Fruit fly (Drosophila melanogaster) whole organism, embryonic: ENCODE measurements around the gene Vps29.
A peak's percentile ranks its signal among the peaks of the same experiment; 100 is the strongest.

Source experiments
- Blimp-1 ChIP-seq: fragments of 200-800 bp; sonication (Bioruptor generic); optimal IDR thresholded peaks from 3 replicates; lab custom pipeline; 2018; ENCODE audit warnings: missing biosample characterization, missing genetic modification characterization, mild to moderate bottlenecking, moderate library complexity, missing genetic modification reagents
- CG10147 ChIP-seq: fragments of 200-800 bp; sonication (Bioruptor generic); optimal IDR thresholded peaks from 2 replicates; lab custom pipeline; 2019; ENCODE audit warnings: missing biosample characterization, mild to moderate bottlenecking, missing genetic modification characterization, moderate library complexity
- CG12104 ChIP-seq: fragments of 200-800 bp; sonication (Bioruptor generic); optimal IDR thresholded peaks from 3 replicates; lab custom pipeline; 2016; ENCODE audit warnings: missing biosample characterization, missing genetic modification characterization
- CG12744 ChIP-seq: fragments of 200-800 bp; sonication (Bioruptor generic); optimal IDR thresholded peaks from 2 replicates; lab custom pipeline; 2016; ENCODE audit warnings: missing biosample characterization, missing genetic modification characterization
- CG14014 ChIP-seq: fragments of 200-800 bp; sonication (Bioruptor generic); IDR thresholded peaks from 2 replicates; pipeline ENCODE4 v1.3.6; 2022; ENCODE audit warnings: missing biosample characterization, missing genetic modification characterization
- CG15073 ChIP-seq: fragments of 200-800 bp; sonication (Bioruptor generic); optimal IDR thresholded peaks from 2 replicates; lab custom pipeline; 2016; ENCODE audit warnings: missing biosample characterization, missing genetic modification characterization
- CG15479 ChIP-seq: fragments of 200-800 bp; sonication (Bioruptor generic); optimal IDR thresholded peaks from 3 replicates; lab custom pipeline; 2019; ENCODE audit warnings: missing biosample characterization, mild to moderate bottlenecking, missing genetic modification characterization, moderate library complexity
- CG1603 ChIP-seq: fragments of 200-800 bp; sonication (Bioruptor generic); optimal IDR thresholded peaks from 2 replicates; lab custom pipeline; 2019; ENCODE audit warnings: missing biosample characterization, mild to moderate bottlenecking, missing genetic modification characterization, moderate library complexity
- CG17912 ChIP-seq: fragments of 200-800 bp; sonication (Bioruptor generic); optimal IDR thresholded peaks from 2 replicates; lab custom pipeline; 2018; ENCODE audit warnings: missing biosample characterization, mild to moderate bottlenecking, missing genetic modification characterization
- CG1792 ChIP-seq: fragments of 200-800 bp; sonication (Bioruptor generic); optimal IDR thresholded peaks from 2 replicates; lab custom pipeline; 2016; ENCODE audit warnings: missing biosample characterization, missing genetic modification characterization
- CG2116 ChIP-seq: fragments of 200-800 bp; sonication (Bioruptor generic); optimal IDR thresholded peaks from 3 replicates; lab custom pipeline; 2018; ENCODE audit warnings: missing biosample characterization, mild to moderate bottlenecking, missing genetic modification characterization
- CG31224 ChIP-seq: fragments of 200-800 bp; sonication (Bioruptor generic); IDR thresholded peaks from 2 replicates; pipeline ENCODE4 v1.3.6; 2022; ENCODE audit warnings: missing biosample characterization, missing genetic modification characterization
- CG32767 ChIP-seq: fragments of 200-800 bp; sonication (Bioruptor generic); IDR thresholded peaks from 2 replicates; pipeline ENCODE4 v1.3.6; 2022; ENCODE audit warnings: missing biosample characterization, missing genetic modification characterization
- CG33557 ChIP-seq: fragments of 200-800 bp; sonication (Bioruptor generic); optimal IDR thresholded peaks from 2 replicates; lab custom pipeline; 2019; ENCODE audit warnings: missing biosample characterization, mild to moderate bottlenecking, missing genetic modification characterization, moderate library complexity
- CG34422 ChIP-seq: fragments of 200-800 bp; sonication (Bioruptor generic); IDR thresholded peaks from 3 replicates; pipeline ENCODE4 v1.3.6; 2022; ENCODE audit warnings: missing biosample characterization, missing genetic modification characterization
- CG5180 ChIP-seq: fragments of 200-800 bp; sonication (Bioruptor generic); optimal IDR thresholded peaks from 3 replicates; lab custom pipeline; 2017; ENCODE audit warnings: missing biosample characterization, missing genetic modification characterization, mild to moderate bottlenecking, moderate library complexity, missing genetic modification reagents
- CG6272 ChIP-seq: fragments of 200-800 bp; sonication (Bioruptor generic); IDR thresholded peaks from 2 replicates; pipeline ENCODE4 v1.3.6; 2022; ENCODE audit warnings: missing biosample characterization, missing genetic modification characterization
- CG6654 ChIP-seq: fragments of 200-800 bp; sonication (Bioruptor generic); optimal IDR thresholded peaks from 2 replicates; lab custom pipeline; 2017; ENCODE audit warnings: missing biosample characterization, mild to moderate bottlenecking, missing genetic modification characterization
- CG6683 ChIP-seq: fragments of 200-800 bp; sonication (Bioruptor generic); optimal IDR thresholded peaks from 2 replicates; lab custom pipeline; 2017; ENCODE audit warnings: missing biosample characterization, mild to moderate bottlenecking, missing genetic modification characterization, missing genetic modification reagents
- CG7271 ChIP-seq: fragments of 200-800 bp; sonication (Bioruptor generic); optimal IDR thresholded peaks from 2 replicates; lab custom pipeline; 2018; ENCODE audit warnings: missing biosample characterization, mild to moderate bottlenecking, missing genetic modification characterization, moderate library complexity
- CG7928 ChIP-seq: fragments of 200-800 bp; sonication (Bioruptor generic); optimal IDR thresholded peaks from 2 replicates; lab custom pipeline; 2017; ENCODE audit warnings: missing biosample characterization, mild to moderate bottlenecking, missing genetic modification characterization
- CG8281 ChIP-seq: fragments of 200-800 bp; sonication (Bioruptor generic); optimal IDR thresholded peaks from 2 replicates; lab custom pipeline; 2018; ENCODE audit warnings: missing biosample characterization, mild to moderate bottlenecking, missing genetic modification characterization, moderate library complexity
- CG9215 ChIP-seq: fragments of 200-800 bp; sonication (Bioruptor generic); IDR thresholded peaks from 2 replicates; pipeline ENCODE4 v1.3.6; 2022; ENCODE audit warnings: missing biosample characterization, missing genetic modification characterization
- CG9817 ChIP-seq: fragments of 200-800 bp; sonication (Bioruptor generic); optimal IDR thresholded peaks from 2 replicates; lab custom pipeline; 2018; ENCODE audit warnings: missing biosample characterization, mild to moderate bottlenecking, missing genetic modification characterization, moderate library complexity
- Drgx ChIP-seq: fragments of 200-800 bp; sonication (Bioruptor generic); IDR thresholded peaks from 2 replicates; pipeline ENCODE4 v1.3.6; 2022; ENCODE audit warnings: missing biosample characterization, missing genetic modification characterization
- Fer2 ChIP-seq: fragments of 200-800 bp; sonication (Bioruptor generic); optimal IDR thresholded peaks from 2 replicates; lab custom pipeline; 2018; ENCODE audit warnings: missing biosample characterization, mild to moderate bottlenecking, missing genetic modification characterization, moderate library complexity
- Hand ChIP-seq: fragments of 200-800 bp; sonication (Bioruptor generic); optimal IDR thresholded peaks from 2 replicates; lab custom pipeline; 2017; ENCODE audit warnings: mild to moderate bottlenecking, missing biosample characterization, missing genetic modification reagents, missing genetic modification characterization
- Lpt ChIP-seq: fragments of >200 bp; optimal IDR thresholded peaks from 2 replicates; lab custom pipeline; 2018; ENCODE audit warnings: missing biosample characterization, missing genetic modification characterization
- MESR4 ChIP-seq: fragments of 200-800 bp; sonication (Bioruptor generic); optimal IDR thresholded peaks from 2 replicates; lab custom pipeline; 2018; ENCODE audit warnings: missing biosample characterization, mild to moderate bottlenecking, missing genetic modification characterization, moderate library complexity
- Neu2 ChIP-seq: fragments of 200-800 bp; sonication (Bioruptor generic); optimal IDR thresholded peaks from 3 replicates; lab custom pipeline; 2016; ENCODE audit warnings: missing biosample characterization, missing genetic modification characterization, borderline replicate concordance
- Spps ChIP-seq: fragments of 200-800 bp; sonication (Bioruptor generic); optimal IDR thresholded peaks from 2 replicates; lab custom pipeline; 2018; ENCODE audit warnings: missing biosample characterization, mild to moderate bottlenecking, missing genetic modification characterization
- Ssrp ChIP-seq: fragments of 200-800 bp; sonication (Bioruptor generic); optimal IDR thresholded peaks from 2 replicates; lab custom pipeline; 2018; ENCODE audit warnings: missing biosample characterization, mild to moderate bottlenecking, missing genetic modification characterization, moderate library complexity
- Taf1 ChIP-seq: fragments of 200-800 bp; sonication (Bioruptor generic); IDR thresholded peaks from 2 replicates; pipeline ENCODE4 v1.3.6; 2022; ENCODE audit warnings: missing biosample characterization, missing genetic modification characterization
- chm ChIP-seq: fragments of 200-800 bp; sonication (Bioruptor generic); IDR thresholded peaks from 2 replicates; pipeline ENCODE4 v1.3.6; 2022; ENCODE audit warnings: missing biosample characterization, missing genetic modification characterization
- dati ChIP-seq: fragments of 200-800 bp; sonication (Bioruptor generic); IDR thresholded peaks from 2 replicates; pipeline ENCODE4 v1.3.6; 2022; ENCODE audit warnings: missing biosample characterization, missing genetic modification characterization
- eve ChIP-seq, 2 experiments: fragments of >200 bp; optimal IDR thresholded peaks; 2 replicates each; lab custom pipeline; 2017; ENCODE audit warnings: missing biosample characterization in 2 of 2, missing genetic modification characterization in 2 of 2
- fu2 ChIP-seq: fragments of 200-800 bp; sonication (Bioruptor generic); optimal IDR thresholded peaks from 2 replicates; lab custom pipeline; 2016; ENCODE audit warnings: missing biosample characterization, missing genetic modification characterization
- hkb ChIP-seq, 2 experiments: fragments of 200-800 bp in 1 of 2; fragments of >200 bp in 1 of 2; sonication (Bioruptor generic) in 1 of 2; IDR thresholded peaks in 1 of 2; optimal IDR thresholded peaks in 1 of 2; 2 replicates each; pipeline versions ENCODE4 v1.3.6 to Lab custom; 2017 to 2022; ENCODE audit warnings: missing biosample characterization in 1 of 2, missing genetic modification characterization in 1 of 2
- lola ChIP-seq, 3 experiments: fragments of >200 bp in 2 of 3; fragments of 200-800 bp in 1 of 3; sonication (Bioruptor generic) in 1 of 3; optimal IDR thresholded peaks; 2 replicates each; lab custom pipeline; 2017 to 2019; ENCODE audit warnings: missing biosample characterization in 3 of 3, missing genetic modification characterization in 3 of 3, mild to moderate bottlenecking in 1 of 3, moderate library complexity in 1 of 3
- oc ChIP-seq: fragments of 200-800 bp; sonication (Bioruptor generic); optimal IDR thresholded peaks from 2 replicates; lab custom pipeline; 2018; ENCODE audit warnings: missing biosample characterization, mild to moderate bottlenecking, missing genetic modification characterization, moderate library complexity
- onecut ChIP-seq: fragments of 200-800 bp; sonication (Bioruptor generic); IDR thresholded peaks from 2 replicates; pipeline ENCODE4 v1.3.6; 2022; ENCODE audit warnings: missing biosample characterization, missing genetic modification characterization
- otp ChIP-seq: fragments of 200-800 bp; sonication (Bioruptor generic); IDR thresholded peaks from 3 replicates; pipeline ENCODE4, ENCODE4 v1.3.6; 2022; ENCODE audit warnings: missing biosample characterization, missing genetic modification characterization
- p53 ChIP-seq: fragments of 200-800 bp; sonication (Bioruptor generic); optimal IDR thresholded peaks from 2 replicates; lab custom pipeline; 2016; ENCODE audit warnings: missing biosample characterization, missing genetic modification characterization
- salm ChIP-seq: fragments of 200-800 bp; sonication (Bioruptor generic); optimal IDR thresholded peaks from 2 replicates; lab custom pipeline; 2018; ENCODE audit warnings: missing biosample characterization, mild to moderate bottlenecking, missing genetic modification characterization
- so ChIP-seq: fragments of 200-800 bp; sonication (Bioruptor generic); IDR thresholded peaks from 3 replicates; pipeline ENCODE4 v1.3.6; 2022; ENCODE audit warnings: missing biosample characterization, missing genetic modification characterization
- stwl ChIP-seq: fragments of 200-800 bp; sonication (Bioruptor generic); optimal IDR thresholded peaks from 3 replicates; lab custom pipeline; 2018; ENCODE audit warnings: missing biosample characterization, mild to moderate bottlenecking, missing genetic modification characterization, moderate library complexity
- tgo ChIP-seq: fragments of 200-800 bp; sonication (Bioruptor generic); IDR thresholded peaks from 3 replicates; pipeline ENCODE4 v1.3.6; 2022; ENCODE audit warnings: missing biosample characterization, missing genetic modification characterization
- toy ChIP-seq: fragments of 200-800 bp; sonication (Bioruptor generic); IDR thresholded peaks from 2 replicates; pipeline ENCODE4 v1.3.6; 2022; ENCODE audit warnings: missing biosample characterization, missing genetic modification characterization
- ttk ChIP-seq: fragments of 200-800 bp; sonication (Bioruptor generic); IDR thresholded peaks from 2 replicates; pipeline ENCODE4 v2.1.2; 2022; ENCODE audit warnings: missing biosample characterization, missing genetic modification characterization
- z ChIP-seq: fragments of 200-800 bp; sonication (Bioruptor generic); IDR thresholded peaks from 3 replicates; pipeline ENCODE4 v1.3.6; 2022; ENCODE audit warnings: missing biosample characterization, missing genetic modification characterization

The Vps29 gene

DNA sequence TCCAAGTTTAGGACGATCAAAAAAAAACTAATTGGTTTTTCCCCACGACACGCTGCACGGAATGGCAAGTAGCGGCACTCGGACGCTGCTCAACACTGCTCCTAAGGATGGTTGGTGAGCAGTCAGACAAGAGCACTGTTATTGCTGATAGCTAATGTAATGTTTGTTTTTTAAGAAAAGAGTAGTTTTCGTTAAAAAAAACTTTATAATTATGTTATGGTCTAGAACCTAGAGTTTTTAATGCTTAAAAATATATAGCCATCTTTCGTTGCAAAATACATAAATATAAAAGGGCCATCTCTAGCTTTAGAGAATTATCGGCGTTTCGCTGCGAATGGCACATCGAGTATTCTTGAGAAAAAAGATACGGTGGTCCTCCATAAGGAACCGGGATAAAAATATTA is 22.1 kb downstream of the Vps29 start, which contains the start of the genes Charon and CG4887 (continued):
- TF ChIP-seq stwl (tag; lab: Kevin White, UChicago) (peak; percentile 77), CG2116 (GFP tag; lab: Kevin White, UChicago) (peak; percentile 73), CG8281 (tag; lab: Kevin White, UChicago) (no peak), fu2 (GFP tag; lab: Kevin White, UChicago) (peak; percentile 87), so (GFP tag; lab: Robert Waterston, UW) (peak; percentile 11; the same call in 1 of the 3 replicates), CG1792 (GFP tag; lab: Kevin White, UChicago) (peak; percentile 72), oc (no peak), CG15073 (GFP tag; lab: Kevin White, UChicago) (no peak), Drgx (GFP tag; lab: Robert Waterston, UW) (peak; percentile 46; the same call in 1 of the 2 replicates), otp (no peak), Ssrp (peak; percentile 80), hkb (optimal IDR thresholded peaks at IDR 0.05; lab: Kevin White, UChicago) (no peak), hkb (GFP tag; IDR thresholded peaks at IDR 0.05; lab: Robert Waterston, UW) (peak; percentile 76), CG9215 (GFP tag; lab: Robert Waterston, UW) (peak; percentile 88), chm (GFP tag; lab: Robert Waterston, UW) (peak; percentile 61; the same call in 1 of the 2 replicates), CG15479 (no peak), CG9817 (peak; percentile 89), Lpt (GFP tag; lab: Kevin White, UChicago) (no peak), Hand (GFP tag; lab: Kevin White, UChicago) (peak; percentile 37), Spps (tag; lab: Kevin White, UChicago) (peak; percentile 53), salm (tag; lab: Kevin White, UChicago) (peak; percentile 49), CG7271 (peak; percentile 35), z (GFP tag; lab: Robert Waterston, UW) (no peak), CG12104 (GFP tag; lab: Kevin White, UChicago) (peak; percentile 68), onecut (GFP tag; lab: Robert Waterston, UW) (peak; percentile 56), CG10147 (GFP tag; lab: Kevin White, UChicago) (no peak), dati (GFP tag; lab: Robert Waterston, UW) (no peak), CG6683 (GFP tag; lab: Kevin White, UChicago) (peak; percentile 66), CG12744 (peak; percentile 83), CG5180 (GFP tag; lab: Kevin White, UChicago) (no peak), CG34422 (GFP tag; lab: Robert Waterston, UW) (peak; percentile 88), Fer2 (tag; lab: Kevin White, UChicago) (peak; percentile 79), Taf1 (GFP tag; lab: Robert Waterston, UW) (peak; percentile 65; the same call in 1 of the 2 replicates), eve (GFP tag; optimal IDR thresholded peaks at IDR 0.05; lab: Kevin White, UChicago) (no peak), Neu2 (peak; percentile 49), CG33557 (GFP tag; lab: Kevin White, UChicago) (peak; percentile 82), ttk (GFP tag; lab: Robert Waterston, UW) (peak; percentile 74), CG32767 (GFP tag; lab: Robert Waterston, UW) (peak; percentile 49; the same call in 1 of the 2 replicates), CG1603 (tag; lab: Kevin White, UChicago) (no peak), toy (GFP tag; lab: Robert Waterston, UW) (peak; percentile 21; the same call in 1 of the 2 replicates), lola (GFP tag; optimal IDR thresholded peaks at IDR 0.05; lab: Kevin White, UChicago) (peak in 1 of 3 experiments; percentile 82), CG7928 (GFP tag; lab: Kevin White, UChicago) (peak; percentile 53), CG17912 (GFP tag; lab: Kevin White, UChicago) (peak; percentile 19), CG14014 (GFP tag; lab: Robert Waterston, UW) (peak; percentile 71), tgo (GFP tag; lab: Robert Waterston, UW) (peak; percentile 84), MESR4 (GFP tag; lab: Kevin White, UChicago) (no peak), p53 (GFP tag; lab: Kevin White, UChicago) (peak; percentile 4), CG6654 (GFP tag; lab: Kevin White, UChicago) (peak; percentile 16), CG31224 (peak; percentile 55; the same call in 1 of the 2 replicates), CG6272 (peak; percentile 77), Blimp-1 (GFP tag; lab: Kevin White, UChicago) (no peak)
